Worm (Caenorhabditis elegans) whole organism, late embryonic: Measurements from ENCODE around the gene cyp-44A1.

Experiments used
- ceh-2 ChIP-seq: sonication (generic microtip); optimal IDR thresholded peaks from 2 replicates; lab custom pipeline; 2016; ENCODE audit warnings: missing genotype, missing genetic modification characterization, missing compliant biosample characterization
- hlh-6 ChIP-seq: sonication (generic microtip); optimal IDR thresholded peaks from 2 replicates; lab custom pipeline; 2016; ENCODE audit warnings: missing genotype, missing genetic modification characterization, missing compliant biosample characterization
- zip-5 ChIP-seq: sonication (generic microtip); optimal IDR thresholded peaks from 2 replicates; lab custom pipeline; 2016; ENCODE audit warnings: missing genetic modification characterization, missing compliant biosample characterization

ce11 chrII:5521411-5521810 lies 17.6 kb downstream of the cyp-44A1 start, which contains the start of gene ZK177.12:
- TF ChIP-seq hlh-6 (tag; lab: Kevin White, UChicago), result no peak
- TF ChIP-seq zip-5 (tag; lab: Kevin White, UChicago), result no peak
- no peak for TF ChIP-seq ceh-2
